Worm (Caenorhabditis elegans): Measurements from ENCODE around the gene prp-38.

Gene prp-38

DNA sequence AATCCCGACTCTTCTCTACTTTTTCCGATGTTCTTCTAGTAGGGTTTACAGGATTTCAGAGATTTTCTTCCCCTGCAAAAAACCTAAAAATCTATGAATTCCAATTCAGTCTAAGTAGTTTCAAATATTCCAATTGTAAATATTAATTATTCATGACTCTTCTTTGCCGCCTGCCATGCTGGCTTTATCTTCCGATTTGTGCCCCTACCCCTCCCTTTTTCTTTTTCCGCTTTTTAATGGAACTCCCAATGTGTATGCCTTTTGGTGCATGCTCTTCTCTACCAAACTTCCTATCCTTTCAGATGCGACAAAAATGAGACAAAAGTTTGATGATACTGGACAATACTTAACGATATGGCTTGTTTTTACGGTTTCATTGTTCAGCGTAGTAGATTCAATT is 18.9 kb upstream of the prp-38 start, which contains the start of gene nrx-1:
Gene nrx-1, plus strand, starts transcription at position 301 of the 400 bp plus-strand sequence.
- TF ChIP-seq grh-1 (GFP tag; IDR thresholded peaks at IDR 0.05) (no peak), hpl-2 (GFP tag; optimal IDR thresholded peaks at IDR 0.05) (no peak), fkh-8 (tag; optimal IDR thresholded peaks at IDR 0.05) (no peak), vab-15 (tag; optimal IDR thresholded peaks at IDR 0.05) (no peak), irx-1 (tag; optimal IDR thresholded peaks at IDR 0.05) (no peak), nhr-20 (tag; optimal IDR thresholded peaks at IDR 0.05) (no peak), blmp-1 (tag; optimal IDR thresholded peaks at IDR 0.05) (no peak), unc-30 (tag; optimal IDR thresholded peaks at IDR 0.05) (no peak), nhr-77 (tag; optimal IDR thresholded peaks at IDR 0.05) (no peak), lin-13 (GFP tag; optimal IDR thresholded peaks at IDR 0.05) (no peak), ceh-8 (GFP tag; optimal IDR thresholded peaks at IDR 0.05) (no peak), sox-4 (tag; optimal IDR thresholded peaks at IDR 0.05) (no peak), nhr-19 (GFP tag; conservative IDR thresholded peaks at IDR 0.05) (no peak), snu-23 (GFP tag; optimal IDR thresholded peaks at IDR 0.05) (no peak), zip-4 (GFP tag; optimal IDR thresholded peaks at IDR 0.05) (no peak), fos-1 (tag; optimal IDR thresholded peaks at IDR 0.05) (no peak)

DNA sequence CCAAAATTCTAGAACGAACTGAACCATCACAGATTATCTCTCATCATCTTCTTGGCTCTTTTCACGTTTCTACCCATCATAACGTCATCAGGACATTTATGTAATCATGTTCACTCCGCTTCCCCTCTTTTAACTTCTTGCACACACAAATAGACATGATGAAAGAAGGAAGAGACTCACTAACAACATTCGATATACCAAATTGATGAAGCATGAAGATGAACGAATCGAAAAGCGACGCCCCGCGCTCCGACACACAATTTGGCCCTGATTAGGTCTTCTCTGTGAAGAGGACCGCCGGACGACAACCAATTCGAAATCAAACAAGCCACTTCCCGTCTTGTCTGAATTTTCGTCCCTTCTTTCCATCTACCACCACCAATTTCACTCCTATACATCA is 12.7 kb upstream of the prp-38 start:
- no peak for TF ChIP-seq aha-1 (tag; optimal IDR thresholded peaks at IDR 0.05)
- TF ChIP-seq lin-14 (GFP tag; optimal IDR thresholded peaks at IDR 0.05), result peak; percentile 52

DNA sequence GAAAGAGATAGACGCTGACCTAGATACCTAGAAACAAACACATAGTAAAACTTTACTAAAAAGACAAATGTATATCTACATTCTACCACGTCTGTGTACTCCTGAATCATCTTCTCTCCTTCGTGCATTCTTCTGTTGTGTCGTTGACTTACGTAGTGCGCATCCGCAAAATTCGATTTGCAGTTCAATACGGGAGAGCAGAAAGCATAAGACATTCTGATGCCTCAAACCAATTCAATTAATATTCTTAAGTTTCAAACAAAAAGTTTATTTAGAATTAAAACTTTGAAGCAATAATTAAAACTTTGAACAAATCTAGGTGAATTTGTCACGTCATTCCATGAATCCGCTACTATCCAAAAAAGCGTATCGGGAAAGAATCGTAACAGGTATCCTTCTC is 11.0 kb upstream of the prp-38 start:
- TF ChIP-seq fkh-10 (GFP tag; optimal IDR thresholded peaks at IDR 0.05) (peak; percentile 30), nhr-28 (tag; optimal IDR thresholded peaks at IDR 0.05) (no peak), lin-14 (GFP tag; optimal IDR thresholded peaks at IDR 0.05) (peak; percentile 15), efl-1 (optimal IDR thresholded peaks at IDR 0.05) (no peak), efl-1 (GFP tag; optimal IDR thresholded peaks at IDR 0.05 in 1 of 2) (no peak)

- TF ChIP-seq isw-1 (GFP tag; IDR thresholded peaks at IDR 0.05), result no peak
- no peak for TF ChIP-seq ceh-8 (GFP tag; optimal IDR thresholded peaks at IDR 0.05)
- no peak for TF ChIP-seq C34B4.2 (tag; optimal IDR thresholded peaks at IDR 0.05)
- TF ChIP-seq nhr-20 (tag; optimal IDR thresholded peaks at IDR 0.05), result no peak
Observed at ce11 chrV:10814333-10814732, 8.5 kb upstream of the prp-38 start.

ce11 chrV:10813425-10814156 is 7.8 kb upstream of the prp-38 start, which contains the start of the genes C29A12.1 and lig-1:
C29A12.1 (minus strand) TSS chrV:10813487.
lig-1 (plus strand) TSS chrV:10814106.
- TF ChIP-seq lin-14 (GFP tag; optimal IDR thresholded peaks at IDR 0.05), result peak; percentile 46
- TF ChIP-seq egl-27 (tag; optimal IDR thresholded peaks at IDR 0.05), result no peak
- peak in 1 of 2 experiments; percentile 53 for TF ChIP-seq lsy-2 (tag; optimal IDR thresholded peaks at IDR 0.05)
- TF ChIP-seq nhr-20 (tag; optimal IDR thresholded peaks at IDR 0.05), result peak; percentile 3
- peak in 1 of 6 experiments; percentile 22 for TF ChIP-seq elt-3 (tag; optimal IDR thresholded peaks at IDR 0.05)
- TF ChIP-seq C16A3.4 (tag; optimal IDR thresholded peaks at IDR 0.05), result peak; percentile 42
- no peak for TF ChIP-seq fkh-10 (GFP tag; optimal IDR thresholded peaks at IDR 0.05)
- peak; percentile 19 for TF ChIP-seq unc-130 (tag; optimal IDR thresholded peaks at IDR 0.05)
- no peak for TF ChIP-seq efl-3 (GFP tag; optimal IDR thresholded peaks at IDR 0.05)
- peak; percentile 22 for TF ChIP-seq nhr-71 (tag; optimal IDR thresholded peaks at IDR 0.05)
- no peak for TF ChIP-seq rnt-1 (tag; optimal IDR thresholded peaks at IDR 0.05)
- TF ChIP-seq skn-1 (tag; optimal IDR thresholded peaks at IDR 0.05), result peak; percentile 30
- peak; percentile 16 for TF ChIP-seq xbp-1 (tag; optimal IDR thresholded peaks at IDR 0.05)
- peak; percentile 56 to 78 (median 73) for TF ChIP-seq dpl-1 (GFP tag; optimal IDR thresholded peaks at IDR 0.05)
- peak in 1 of 2 experiments; percentile 46 for TF ChIP-seq mdl-1 (tag; optimal IDR thresholded peaks at IDR 0.05)
- TF ChIP-seq snu-23 (GFP tag; optimal IDR thresholded peaks at IDR 0.05), result peak; percentile 17
- TF ChIP-seq efl-1 (optimal IDR thresholded peaks at IDR 0.05), result peak; percentile 26 to 73
- peak; percentile 79 to 97 for TF ChIP-seq efl-1 (GFP tag; optimal IDR thresholded peaks at IDR 0.05 in 1 of 2)
- peak; percentile 45 to 88 for TF ChIP-seq lin-35 (GFP tag; optimal IDR thresholded peaks at IDR 0.05)
- peak; percentile 57 for TF ChIP-seq blmp-1 (tag; optimal IDR thresholded peaks at IDR 0.05)
- peak; percentile 42 for TF ChIP-seq lin-15B (tag; optimal IDR thresholded peaks at IDR 0.05)
